Fruit fly (Drosophila melanogaster) whole organism, adult: Measurements from ENCODE around the gene CG31948.

ENCODE experiments used
- CG11617 ChIP-seq: fragments of 200-800 bp; sonication (Bioruptor generic); optimal IDR thresholded peaks from 2 replicates; lab custom pipeline; 2017; ENCODE audit warnings: mild to moderate bottlenecking, missing biosample characterization, missing genetic modification reagents, missing genetic modification characterization
- CG33017 ChIP-seq: fragments of 200-800 bp; sonication (Bioruptor generic); optimal IDR thresholded peaks from 2 replicates; lab custom pipeline; 2018; ENCODE audit warnings: missing biosample characterization, mild to moderate bottlenecking, missing genetic modification characterization, moderate library complexity
- CG7101 ChIP-seq: fragments of 200-800 bp; sonication (Bioruptor generic); optimal IDR thresholded peaks from 2 replicates; lab custom pipeline; 2018; ENCODE audit warnings: missing biosample characterization, mild to moderate bottlenecking, missing genetic modification characterization, moderate library complexity
- Clk ChIP-seq: fragments of 200-800 bp; sonication (Bioruptor generic); optimal IDR thresholded peaks from 2 replicates; lab custom pipeline; 2017; ENCODE audit warnings: missing biosample characterization, missing genetic modification characterization
- Hr96 ChIP-seq: fragments of 200-800 bp; sonication (Bioruptor generic); optimal IDR thresholded peaks from 2 replicates; lab custom pipeline; 2016; ENCODE audit warnings: missing biosample characterization, missing genetic modification characterization
- bab1 ChIP-seq: fragments of 200-800 bp; sonication (Bioruptor generic); optimal IDR thresholded peaks from 3 replicates; lab custom pipeline; 2019; ENCODE audit warnings: missing biosample characterization, mild to moderate bottlenecking, missing genetic modification characterization, moderate library complexity
- kay ChIP-seq: fragments of 200-800 bp; sonication (Bioruptor generic); peaks from one replicate; lab custom pipeline; 2016; ENCODE audit warnings: missing biosample characterization, missing genetic modification characterization, borderline replicate concordance

- TF ChIP-seq bab1 (GFP tag; lab: Kevin White, UChicago), result no peak
- no peak for TF ChIP-seq Hr96
- TF ChIP-seq Clk, result no peak
- TF ChIP-seq CG7101 (tag; lab: Kevin White, UChicago), result no peak
- no peak for TF ChIP-seq kay (GFP tag; lab: Kevin White, UChicago)
- TF ChIP-seq CG33017, result no peak
- no peak for TF ChIP-seq CG11617
Observed at dm6 chr2L:2424497-2424896, 8.0 kb upstream of the CG31948 start, which contains the start of gene CG44139.
